Worm (Caenorhabditis elegans) whole organism, L3 larva: Measurements from ENCODE around the gene cest-2.3.

ENCODE experiments used
- ZK546.5 ChIP-seq: sonication (generic microtip); optimal IDR thresholded peaks from 2 replicates; lab custom pipeline; 2017; ENCODE audit warnings: missing biosample characterization, missing genetic modification characterization
- aly-2 ChIP-seq: fragments of 150-350 bp; optimal IDR thresholded peaks from 2 replicates; lab custom pipeline; 2014; ENCODE audit warnings: missing biosample characterization, missing genetic modification characterization
- ama-1 ChIP-seq: fragments of 150-350 bp; optimal IDR thresholded peaks from 2 replicates; lab custom pipeline; 2018
- ceh-16 ChIP-seq: sonication (generic microtip); optimal IDR thresholded peaks from 2 replicates; lab custom pipeline; 2017; ENCODE audit warnings: missing biosample characterization, missing genetic modification characterization
- ceh-82 ChIP-seq: fragments of 150-350 bp; optimal IDR thresholded peaks from 2 replicates; lab custom pipeline; 2014; ENCODE audit warnings: missing biosample characterization, missing genetic modification characterization
- ceh-9 ChIP-seq: sonication (generic microtip); optimal IDR thresholded peaks from 2 replicates; lab custom pipeline; 2018; ENCODE audit warnings: missing biosample characterization, missing genetic modification characterization
- daf-12 ChIP-seq: fragments of 150-350 bp; optimal IDR thresholded peaks from 2 replicates; lab custom pipeline; 2014; ENCODE audit warnings: missing biosample characterization, missing genetic modification reagents, missing genetic modification characterization
- egl-27 ChIP-seq: sonication (generic microtip); optimal IDR thresholded peaks from 4 replicates; lab custom pipeline; 2017; ENCODE audit warnings: missing biosample characterization, missing genetic modification reagents, missing genetic modification characterization
- egl-5 ChIP-seq: fragments of 150-350 bp; optimal IDR thresholded peaks from 2 replicates; lab custom pipeline; 2017; ENCODE audit warnings: missing biosample characterization, missing genetic modification reagents, missing genetic modification characterization, inconsistent platforms
- elt-1 ChIP-seq: fragments of 150-350 bp; optimal IDR thresholded peaks from 2 replicates; lab custom pipeline; 2014; ENCODE audit warnings: missing biosample characterization, missing genetic modification characterization
- elt-2 ChIP-seq: sonication (generic microtip); optimal IDR thresholded peaks from 2 replicates; lab custom pipeline; 2016; ENCODE audit warnings: missing genetic modification reagents, mild to moderate bottlenecking, missing genetic modification characterization, missing compliant biosample characterization
- elt-3 ChIP-seq, 3 experiments: fragments of 150-350 bp in 1 of 3; sonication (generic microtip) in 2 of 3; optimal IDR thresholded peaks; 2 replicates in 2 of 3; 4 replicates in 1 of 3; lab custom pipeline; 2014 to 2017; ENCODE audit warnings: missing biosample characterization in 3 of 3, missing genetic modification characterization in 3 of 3
- fkh-10 ChIP-seq: sonication (generic microtip); optimal IDR thresholded peaks from 2 replicates; lab custom pipeline; 2017; ENCODE audit warnings: missing biosample characterization, missing genetic modification reagents, missing genetic modification characterization
- fkh-2 ChIP-seq: fragments of 150-350 bp; optimal IDR thresholded peaks from 2 replicates; lab custom pipeline; 2014; ENCODE audit warnings: missing biosample characterization, missing genetic modification reagents, missing genetic modification characterization
- fos-1 ChIP-seq: fragments of 150-350 bp; optimal IDR thresholded peaks from 2 replicates; lab custom pipeline; 2014; ENCODE audit warnings: missing biosample characterization, missing genetic modification characterization
- hmg-11 ChIP-seq: sonication (generic microtip); optimal IDR thresholded peaks from 2 replicates; lab custom pipeline; 2016; ENCODE audit warnings: missing genetic modification characterization, missing compliant biosample characterization
- jun-1 ChIP-seq: fragments of 150-350 bp; optimal IDR thresholded peaks from 2 replicates; lab custom pipeline; 2014; ENCODE audit warnings: missing biosample characterization, missing genetic modification reagents, missing genetic modification characterization
- lin-15B ChIP-seq: fragments of 150-350 bp; optimal IDR thresholded peaks from 2 replicates; lab custom pipeline; 2014; ENCODE audit warnings: missing biosample characterization, missing genetic modification characterization
- lin-39 ChIP-seq: fragments of 150-350 bp; optimal IDR thresholded peaks from 2 replicates; lab custom pipeline; 2018; ENCODE audit warnings: missing biosample characterization, missing genetic modification reagents, missing genetic modification characterization
- lsy-12 ChIP-seq: sonication (generic microtip); optimal IDR thresholded peaks from 2 replicates; lab custom pipeline; 2016; ENCODE audit warnings: mild to moderate bottlenecking, missing genetic modification characterization, missing compliant biosample characterization
- mdl-1 ChIP-seq: fragments of 150-350 bp; optimal IDR thresholded peaks from 2 replicates; lab custom pipeline; 2014; ENCODE audit warnings: missing biosample characterization, missing genetic modification characterization
- mml-1 ChIP-seq: fragments of 150-350 bp; sonication (generic microtip); optimal IDR thresholded peaks from 3 replicates; lab custom pipeline; 2014; ENCODE audit warnings: missing biosample characterization, missing genetic modification characterization
- nfya-1 ChIP-seq: sonication (generic microtip); optimal IDR thresholded peaks from 2 replicates; lab custom pipeline; 2017; ENCODE audit warnings: missing genetic modification characterization, mild to moderate bottlenecking, missing compliant biosample characterization, antibody characterized with exemption, moderate library complexity; ENCODE audit not compliant: insufficient read depth
- nhr-11 ChIP-seq: fragments of 150-350 bp; optimal IDR thresholded peaks from 2 replicates; lab custom pipeline; 2014; ENCODE audit warnings: missing biosample characterization, missing genetic modification characterization
- nhr-23 ChIP-seq: fragments of 150-350 bp; optimal IDR thresholded peaks from 2 replicates; lab custom pipeline; 2014; ENCODE audit warnings: missing biosample characterization, missing genetic modification reagents, missing genetic modification characterization
- nhr-237 ChIP-seq: fragments of 150-350 bp; optimal IDR thresholded peaks from 2 replicates; lab custom pipeline; 2014; ENCODE audit warnings: missing biosample characterization, missing genetic modification characterization
- nhr-28 ChIP-seq: fragments of 150-350 bp; optimal IDR thresholded peaks from 2 replicates; lab custom pipeline; 2014; ENCODE audit warnings: missing biosample characterization, missing genetic modification characterization
- pha-4 ChIP-seq: fragments of 150-350 bp; optimal IDR thresholded peaks from 2 replicates; lab custom pipeline; 2014; ENCODE audit warnings: missing biosample characterization, missing genetic modification reagents, missing genetic modification characterization
- pqm-1 ChIP-seq: fragments of 150-350 bp; optimal IDR thresholded peaks from 2 replicates; lab custom pipeline; 2017; ENCODE audit warnings: missing biosample characterization, missing genetic modification characterization, inconsistent platforms
- skn-1 ChIP-seq: fragments of 150-350 bp; optimal IDR thresholded peaks from 2 replicates; lab custom pipeline; 2014; ENCODE audit warnings: missing biosample characterization, missing genetic modification characterization
- snpc-4 ChIP-seq: fragments of 150-350 bp; optimal IDR thresholded peaks from 2 replicates; lab custom pipeline; 2014; ENCODE audit warnings: missing biosample characterization, missing genetic modification characterization
- tbx-2 ChIP-seq: sonication (generic microtip); optimal IDR thresholded peaks from 2 replicates; lab custom pipeline; 2016; ENCODE audit warnings: mild to moderate bottlenecking, missing genetic modification characterization, missing compliant biosample characterization
- zag-1 ChIP-seq: fragments of 150-350 bp; optimal IDR thresholded peaks from 2 replicates; lab custom pipeline; 2014; ENCODE audit warnings: missing biosample characterization, missing genetic modification characterization
- ztf-11 ChIP-seq: fragments of 150-350 bp; optimal IDR thresholded peaks from 2 replicates; lab custom pipeline; 2014; ENCODE audit warnings: missing biosample characterization, missing genetic modification characterization
- ztf-4 ChIP-seq: fragments of 150-350 bp; optimal IDR thresholded peaks from 2 replicates; lab custom pipeline; 2014; ENCODE audit warnings: missing biosample characterization, missing genetic modification characterization

The cest-2.3 gene

DNA sequence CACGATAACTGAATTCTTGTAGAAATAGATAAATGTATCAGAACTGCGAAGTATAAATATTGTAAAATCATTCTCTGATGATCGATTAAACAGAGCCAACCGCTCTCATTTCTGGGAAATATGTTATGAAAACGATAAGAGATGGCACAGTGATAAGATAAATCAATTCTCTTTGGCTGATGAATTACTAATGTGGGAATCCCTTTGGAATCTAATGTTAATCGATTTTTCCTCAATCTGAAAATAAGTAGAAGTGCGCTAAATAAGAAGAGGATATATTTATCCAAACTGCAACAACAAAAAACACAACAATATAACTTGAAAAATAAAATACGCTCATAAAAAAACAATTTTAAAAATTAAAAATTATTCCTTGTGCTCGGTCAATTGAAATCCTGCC lies at the start of gene cest-2.3:
TSS of gene cest-2.3 (minus strand) at position 101 of the 400 bp plus-strand sequence.
- TF ChIP-seq jun-1 (no peak), ztf-4 (tag; lab: Kevin White, UChicago) (no peak), ZK546.5 (tag; lab: Kevin White, UChicago) (no peak), egl-27 (no peak), fkh-10 (GFP tag; lab: Kevin White, UChicago) (no peak), egl-5 (no peak), elt-1 (tag; lab: Kevin White, UChicago) (no peak), fos-1 (tag; lab: Kevin White, UChicago) (no peak), snpc-4 (tag; lab: Kevin White, UChicago) (no peak), lin-39 (no peak)

DNA sequence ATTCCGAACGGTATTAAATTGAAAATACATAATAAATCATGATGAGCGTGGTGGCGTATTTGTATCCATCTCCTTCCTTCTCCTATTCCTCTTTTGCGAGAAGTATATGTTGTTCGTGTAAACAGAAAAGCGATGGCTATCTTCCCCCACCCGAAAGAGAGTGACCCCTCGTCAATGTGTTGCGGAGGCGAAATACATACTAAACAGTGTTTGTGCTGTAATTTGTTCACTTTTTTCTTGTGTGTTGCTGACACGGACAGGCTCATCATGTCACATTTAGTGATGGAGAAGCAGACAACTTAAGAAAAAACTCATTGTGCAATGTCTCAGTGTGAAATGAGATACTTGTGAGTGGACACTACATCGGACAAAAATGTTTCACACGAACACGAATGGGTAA lies 48.9 kb upstream of the cest-2.3 start:
- TF ChIP-seq nfya-1 (no peak), lin-15B (tag; lab: Kevin White, UChicago) (no peak), ceh-82 (no peak), fkh-10 (GFP tag; lab: Kevin White, UChicago) (no peak), elt-1 (tag; lab: Kevin White, UChicago) (no peak), elt-3 (tag; optimal IDR thresholded peaks at IDR 0.05; lab: Kevin White, UChicago) (no peak), fos-1 (tag; lab: Kevin White, UChicago) (no peak), hmg-11 (no peak), fkh-2 (tag; lab: Kevin White, UChicago) (no peak), aly-2 (tag; lab: Kevin White, UChicago) (no peak), ZK546.5 (tag; lab: Kevin White, UChicago) (no peak), ceh-16 (no peak), zag-1 (tag; lab: Kevin White, UChicago) (no peak), mml-1 (tag; lab: Kevin White, UChicago) (no peak), ama-1 (no peak), jun-1 (no peak), nhr-28 (tag; lab: Kevin White, UChicago) (no peak), tbx-2 (tag; lab: Kevin White, UChicago) (no peak), mdl-1 (tag; lab: Kevin White, UChicago) (no peak)

DNA sequence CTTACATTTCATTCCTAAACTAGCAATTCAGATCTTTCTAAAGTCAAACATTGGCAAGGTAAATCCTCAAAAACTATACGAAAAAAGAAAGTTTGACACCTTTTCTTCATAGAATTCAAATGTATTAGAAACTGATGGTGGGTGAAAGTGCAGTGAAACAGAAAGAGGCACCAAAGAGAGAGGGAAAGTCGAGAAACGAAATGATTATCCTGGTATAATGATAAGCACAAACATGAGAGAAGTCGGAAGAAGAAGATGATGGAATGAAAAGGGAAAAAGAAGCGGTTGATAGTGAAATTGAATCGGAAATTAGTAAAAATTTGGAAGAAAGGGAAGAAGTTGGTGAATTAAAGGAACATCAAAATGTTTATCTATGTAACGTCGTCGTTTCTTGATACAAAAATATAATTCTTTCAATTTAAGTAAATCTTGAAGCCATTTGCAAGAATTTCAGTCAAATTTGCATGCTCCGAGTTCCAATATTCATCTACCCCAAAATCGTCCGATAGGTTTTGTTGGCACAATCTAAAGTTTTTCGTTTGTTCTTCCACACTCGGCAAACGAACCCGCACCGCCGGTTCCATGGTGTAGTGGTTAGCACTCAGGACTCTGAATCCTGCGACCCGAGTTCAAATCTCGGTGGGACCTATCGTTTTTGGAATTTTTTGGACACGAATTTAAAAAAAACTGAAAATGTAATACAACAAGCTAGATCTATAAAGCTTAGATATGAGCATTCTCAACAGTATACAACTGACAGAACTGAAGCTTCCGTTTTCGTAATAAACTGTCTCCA lies 48.2 kb upstream of the cest-2.3 start:
- TF ChIP-seq fkh-10 (GFP tag; lab: Kevin White, UChicago) (no peak), daf-12 (no peak), nhr-237 (tag; lab: Kevin White, UChicago) (no peak), ceh-16 (no peak), pqm-1 (no peak), elt-2 (tag; lab: Kevin White, UChicago) (no peak), ZK546.5 (tag; lab: Kevin White, UChicago) (no peak), nfya-1 (no peak), jun-1 (no peak), lin-15B (tag; lab: Kevin White, UChicago) (no peak), lsy-12 (tag; lab: Kevin White, UChicago) (no peak), nhr-23 (tag; lab: Kevin White, UChicago) (no peak), pha-4 (tag; lab: Kevin White, UChicago) (no peak), ceh-82 (no peak), skn-1 (tag; lab: Kevin White, UChicago) (no peak), mdl-1 (tag; lab: Kevin White, UChicago) (no peak), ztf-11 (tag; lab: Kevin White, UChicago) (no peak), ceh-9 (tag; lab: Kevin White, UChicago) (no peak), aly-2 (tag; lab: Kevin White, UChicago) (no peak)

DNA sequence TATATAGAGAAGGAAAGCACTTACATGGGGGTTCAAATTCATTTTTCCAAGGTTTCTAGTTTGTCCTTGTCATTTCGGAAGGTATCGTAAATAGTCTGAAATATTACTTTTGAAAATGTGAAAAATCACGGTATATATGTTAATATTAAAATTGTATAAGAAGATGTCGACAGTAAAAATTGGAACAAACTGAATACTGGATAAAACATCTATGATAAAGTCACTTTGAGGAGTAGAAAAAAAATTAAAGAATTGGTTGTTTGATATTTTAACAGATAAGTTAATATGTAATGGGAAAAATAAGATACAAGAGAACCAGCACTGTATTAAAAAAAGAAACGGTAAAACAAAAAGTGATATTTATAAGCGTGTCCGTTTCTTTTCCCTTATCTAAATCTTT lies 43.6 kb upstream of the cest-2.3 start, which contains the start of gene nep-21:
TSS of gene nep-21 (minus strand) at position 101 of the 400 bp plus-strand sequence.
- TF ChIP-seq nhr-11 (tag; lab: Kevin White, UChicago), result no peak
- TF ChIP-seq mdl-1 (tag; lab: Kevin White, UChicago), result no peak
- no peak for TF ChIP-seq nfya-1
